Worm (Caenorhabditis elegans) whole organism, early embryonic: ENCODE data around the gene C53A5.17.

Experiments
- ceh-36 ChIP-seq: sonication (generic microtip); optimal IDR thresholded peaks from 2 replicates; lab custom pipeline; 2016; ENCODE audit warnings: missing genetic modification characterization, inconsistent platforms, missing compliant biosample characterization
- hmg-4 ChIP-seq: fragments of 200-800 bp; sonication (Bioruptor generic); optimal IDR thresholded peaks from 2 replicates; lab custom pipeline; 2018; ENCODE audit warnings: mild to moderate bottlenecking, missing genetic modification characterization, missing compliant biosample characterization
- pes-1 ChIP-seq: fragments of 200-800 bp; sonication (Bioruptor generic); IDR thresholded peaks from 2 replicates; pipeline ENCODE4 v1.3.6; 2022; ENCODE audit warnings: missing genetic modification reagents, missing genetic modification characterization, missing compliant biosample characterization

DNA sequence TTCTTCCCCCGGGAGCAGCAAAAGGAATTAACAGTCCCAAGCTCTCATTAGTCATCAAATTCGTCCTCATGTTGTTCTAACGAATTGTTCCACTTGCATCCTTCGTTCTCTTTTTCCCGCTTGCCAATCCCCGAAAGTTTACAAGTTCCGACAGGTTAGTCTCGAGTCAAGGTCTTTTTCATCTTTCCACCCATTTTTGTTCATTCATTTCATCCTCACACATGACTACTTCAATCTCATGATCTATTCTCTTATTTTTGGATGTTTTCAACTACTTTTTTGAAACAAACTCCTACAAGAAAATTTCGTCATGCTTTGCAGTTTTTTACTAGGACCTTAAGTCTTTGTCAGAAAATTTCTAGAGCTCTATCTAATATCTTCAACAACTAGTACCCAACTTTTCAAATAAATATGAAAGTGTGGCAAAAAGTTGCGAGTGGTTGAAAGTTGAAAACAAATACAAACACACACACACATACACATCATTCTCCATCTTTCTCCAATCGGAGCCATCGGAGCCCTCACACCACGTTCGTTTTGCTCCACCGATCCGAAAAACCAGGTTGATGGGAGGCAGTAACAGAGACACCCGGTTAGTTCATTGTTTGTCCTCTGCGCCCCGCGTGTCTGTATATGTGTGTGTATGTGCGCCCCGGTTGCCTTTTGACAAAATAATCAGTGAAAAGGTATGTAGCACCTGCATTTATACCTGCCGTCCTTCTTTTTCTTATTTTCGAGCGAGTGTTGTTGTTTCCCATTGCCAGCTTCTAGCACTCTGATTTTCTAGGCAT is 21.6 kb downstream of the C53A5.17 start:
- TF ChIP-seq ceh-36 = no peak
- no peak for TF ChIP-seq hmg-4 (GFP tag; lab: Kevin White, UChicago)
- no peak for TF ChIP-seq pes-1
